Fruit fly (Drosophila melanogaster): ENCODE measurements around the gene t-Grip84.

DNA sequence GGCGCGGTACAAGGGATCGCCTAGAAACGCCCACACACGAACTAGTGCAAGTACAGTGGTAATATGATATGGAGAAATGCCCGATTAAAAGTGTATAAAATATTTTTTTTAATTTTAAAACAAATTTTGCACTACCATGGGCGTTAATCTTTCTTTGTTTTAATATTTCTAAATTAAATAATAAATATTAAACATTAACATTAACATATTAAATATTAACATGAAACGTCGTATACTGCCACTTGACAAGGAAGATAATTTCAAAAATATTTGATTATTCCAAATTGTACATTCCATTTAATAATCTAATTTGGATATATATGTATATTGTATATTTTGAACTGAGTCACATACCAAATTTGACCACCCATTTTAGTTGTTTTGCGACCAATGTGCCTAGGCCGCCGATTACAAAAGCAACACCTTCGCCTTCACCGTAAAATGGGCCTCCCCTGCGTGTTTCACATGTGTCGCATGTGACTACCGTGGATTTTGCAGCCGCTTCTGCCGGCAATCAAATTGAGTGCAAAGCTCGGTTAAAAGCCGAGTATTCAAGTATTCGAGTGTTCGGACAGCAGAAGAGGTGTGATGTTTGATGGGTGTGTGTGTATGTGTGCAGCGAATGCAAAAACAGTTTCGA, 1.4 kb upstream of the t-Grip84 start:
- 0 out of 2 replicates have a peak, but pooled peaks have one; percentile 15 for TF ChIP-seq Gug (GFP tag; IDR thresholded peaks at IDR 0.05)
- peak; percentile 31 for TF ChIP-seq acj6 (GFP tag; optimal IDR thresholded peaks at IDR 0.05)
- TF ChIP-seq Hr38 (GFP tag; optimal IDR thresholded peaks at IDR 0.05): no peak
- TF ChIP-seq CG6276 (GFP tag; optimal IDR thresholded peaks at IDR 0.05): peak; percentile 44
- TF ChIP-seq fd85E (GFP tag; optimal IDR thresholded peaks at IDR 0.05): no peak
- no peak for TF ChIP-seq CG6854 (GFP tag; optimal IDR thresholded peaks at IDR 0.05)
- no peak for TF ChIP-seq CG6163 (GFP tag; IDR thresholded peaks at IDR 0.05)
- no peak for TF ChIP-seq fkh (GFP tag; optimal IDR thresholded peaks at IDR 0.05)
- TF ChIP-seq spab (GFP tag; optimal IDR thresholded peaks at IDR 0.05): peak; percentile 26
- TF ChIP-seq svp (GFP tag): peak; percentile 32
- TF ChIP-seq CG15336 (GFP tag; IDR thresholded peaks at IDR 0.05): peak; percentile 72
- TF ChIP-seq Eip93F (GFP tag; optimal IDR thresholded peaks at IDR 0.05): no peak

All from whole organism, prepupa.